Fruit fly (Drosophila melanogaster): ENCODE measurements around the gene Slimp.

DNA sequence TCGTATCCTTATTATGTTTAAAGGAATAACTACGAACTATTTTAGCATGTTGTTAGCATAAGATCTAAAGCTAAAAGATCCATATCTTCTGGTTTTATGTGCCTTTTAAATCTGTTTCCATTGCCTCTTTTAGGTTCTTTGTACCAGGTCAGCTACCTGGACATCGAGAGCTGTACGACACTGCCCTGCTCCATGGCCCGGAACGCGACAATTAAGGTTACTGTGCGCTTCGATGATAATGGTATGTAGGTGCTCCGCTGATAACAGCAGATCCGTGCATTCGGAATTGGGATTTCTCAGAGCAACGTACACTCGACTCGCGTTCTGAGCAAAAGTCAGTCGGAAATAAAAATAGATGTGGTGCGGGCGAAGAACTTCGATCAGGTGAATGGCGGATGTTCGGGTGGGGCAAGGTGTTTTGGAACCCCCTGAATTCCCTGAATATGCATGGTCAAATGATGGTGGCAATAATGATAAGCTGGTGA, 9.1 kb downstream of the Slimp start:
- TF ChIP-seq CG10669 (GFP tag; optimal IDR thresholded peaks at IDR 0.05): no peak
- no peak for TF ChIP-seq spab (GFP tag; optimal IDR thresholded peaks at IDR 0.05)
- no peak for TF ChIP-seq dsx (GFP tag; optimal IDR thresholded peaks at IDR 0.05; ENCODE audit: poor library complexity, severe bottlenecking)
- no peak for TF ChIP-seq fd85E (GFP tag; optimal IDR thresholded peaks at IDR 0.05)
- no peak for TF ChIP-seq Hr38 (GFP tag; optimal IDR thresholded peaks at IDR 0.05)
- TF ChIP-seq achi (GFP tag; optimal IDR thresholded peaks at IDR 0.05): no peak
- TF ChIP-seq CG6808 (GFP tag; optimal IDR thresholded peaks at IDR 0.05): no peak

Measured in whole organism, prepupa.